Fruit fly (Drosophila melanogaster): ENCODE measurements around the gene RpS4.

Gene RpS4

dm6 chr3L:13032085-13032914 lies 9.3 kb upstream of the RpS4 start (continued):
- TF ChIP-seq unc-4 (GFP tag; IDR thresholded peaks at IDR 0.05; ENCODE audit: partially characterized antibody) (peak; percentile 35; the same call in 1 of the 2 replicates), CG8359 (GFP tag; optimal IDR thresholded peaks at IDR 0.05; ENCODE audit: borderline replicate concordance) (no peak), maf-S (GFP tag; optimal IDR thresholded peaks at IDR 0.05) (no peak), CG8924 (tag; optimal IDR thresholded peaks at IDR 0.05) (peak; percentile 18), CG2712 (tag; optimal IDR thresholded peaks at IDR 0.05) (peak; percentile 54), Kr (GFP tag; optimal IDR thresholded peaks at IDR 0.05) (no peak), Fer3 (tag; optimal IDR thresholded peaks at IDR 0.05) (no peak), bcd (GFP tag; optimal IDR thresholded peaks at IDR 0.05) (peak; percentile 3), bbx (GFP tag; IDR thresholded peaks at IDR 0.05; ENCODE audit: partially characterized antibody) (0 out of 2 replicates have a peak, but pooled peaks have one; percentile 26), zen2 (GFP tag; IDR thresholded peaks at IDR 0.05; ENCODE audit: partially characterized antibody) (0 out of 3 replicates have a peak, but pooled peaks have one; percentile 18), exex (tag; optimal IDR thresholded peaks at IDR 0.05) (no peak), gsb-n (tag; optimal IDR thresholded peaks at IDR 0.05) (peak; percentile 68), lab (GFP tag; optimal IDR thresholded peaks at IDR 0.05) (no peak), CG18599 (GFP tag; optimal IDR thresholded peaks at IDR 0.05) (no peak), sens-2 (GFP tag; IDR thresholded peaks at IDR 0.05) (0 out of 2 replicates have a peak, but pooled peaks have one; percentile 29), CG12155 (GFP tag; optimal IDR thresholded peaks at IDR 0.05) (no peak), Med (GFP tag) (peak; percentile 57), CG7271 (tag; optimal IDR thresholded peaks at IDR 0.05) (no peak), tx (GFP tag; optimal IDR thresholded peaks at IDR 0.05) (no peak), peb (GFP tag; IDR thresholded peaks at IDR 0.05) (no peak), Max (GFP tag; optimal IDR thresholded peaks at IDR 0.05) (no peak), ken (GFP tag; IDR thresholded peaks at IDR 0.05) (no peak), mirr (GFP tag; optimal IDR thresholded peaks at IDR 0.05) (no peak), dysf (GFP tag; IDR thresholded peaks at IDR 0.05) (0 out of 3 replicates have a peak, but pooled peaks have one; percentile 28), stwl (tag; optimal IDR thresholded peaks at IDR 0.05) (peak; percentile 42), Eip74EF (GFP tag; optimal IDR thresholded peaks at IDR 0.05) (no peak), Ets97D (GFP tag; optimal IDR thresholded peaks at IDR 0.05) (no peak), Lpt (GFP tag; optimal IDR thresholded peaks at IDR 0.05) (no peak), zfh2 (GFP tag; optimal IDR thresholded peaks at IDR 0.05) (no peak), slbo (GFP tag; IDR thresholded peaks at IDR 0.05) (no peak), CG1603 (tag; optimal IDR thresholded peaks at IDR 0.05) (peak; percentile 51), CG17912 (GFP tag; optimal IDR thresholded peaks at IDR 0.05) (no peak), jing (GFP tag; optimal IDR thresholded peaks at IDR 0.05) (no peak), Stat92E (GFP tag; optimal IDR thresholded peaks at IDR 0.05) (no peak), CG5245 (GFP tag; optimal IDR thresholded peaks at IDR 0.05) (no peak), CG3163 (GFP tag; optimal IDR thresholded peaks at IDR 0.05) (no peak), GATAe (GFP tag; conservative IDR thresholded peaks at IDR 0.05) (no peak), Dll (GFP tag; IDR thresholded peaks at IDR 0.05; ENCODE audit: partially characterized antibody) (peak; percentile 72), fd3F (GFP tag; optimal IDR thresholded peaks at IDR 0.05) (no peak), CG17829 (tag; optimal IDR thresholded peaks at IDR 0.05) (peak; percentile 35), CG10431 (GFP tag; optimal IDR thresholded peaks at IDR 0.05) (peak; percentile 33), Atf3 (GFP tag; optimal IDR thresholded peaks at IDR 0.05) (no peak), gro (GFP tag; optimal IDR thresholded peaks at IDR 0.05) (no peak), Abd-B (GFP tag; optimal IDR thresholded peaks at IDR 0.05) (peak; percentile 21), aop (GFP tag; IDR thresholded peaks at IDR 0.05) (no peak), CG10979 (tag; optimal IDR thresholded peaks at IDR 0.05) (peak; percentile 54), oc (tag; optimal IDR thresholded peaks at IDR 0.05) (peak; percentile 80), CG1529 (GFP tag; optimal IDR thresholded peaks at IDR 0.05) (peak; percentile 29)
